Worm (Caenorhabditis elegans): Measurements from ENCODE around the gene EGAP2.2.

The EGAP2.2 gene

ce11 chrII:5264650-5265049, 35.0 kb downstream of the EGAP2.2 start:
- TF ChIP-seq zip-2 (tag; optimal IDR thresholded peaks at IDR 0.05) (no peak), mes-2 (tag; optimal IDR thresholded peaks at IDR 0.05; ENCODE audit: poor library complexity, severe bottlenecking) (no peak), php-3 (GFP tag; IDR thresholded peaks at IDR 0.05) (0 out of 2 replicates have a peak, but pooled peaks have one; percentile 50), Y105C5A.15 (GFP tag; IDR thresholded peaks at IDR 0.05) (no peak), dmd-8 (GFP tag; IDR thresholded peaks at IDR 0.05) (no peak), ctbp-1 (GFP tag; IDR thresholded peaks at IDR 0.05) (no peak), daf-16 (GFP tag; optimal IDR thresholded peaks at IDR 0.05) (no peak), daf-16 (tag; optimal IDR thresholded peaks at IDR 0.05) (peak; percentile 60), nhr-28 (tag; optimal IDR thresholded peaks at IDR 0.05) (peak; percentile 1), nhr-77 (tag; optimal IDR thresholded peaks at IDR 0.05) (no peak), pqm-1 (tag; optimal IDR thresholded peaks at IDR 0.05) (peak; percentile 46), hlh-11 (tag; optimal IDR thresholded peaks at IDR 0.05) (no peak), tra-1 (GFP tag; IDR thresholded peaks at IDR 0.05) (no peak)

ce11 chrII:5268977-5269376, 39.3 kb downstream of the EGAP2.2 start:
- TF ChIP-seq tag-97 (GFP tag; IDR thresholded peaks at IDR 0.05) (no peak), egl-27 (tag; optimal IDR thresholded peaks at IDR 0.05) (no peak), aha-1 (tag) (peak; percentile 44), unc-62 (GFP tag; optimal IDR thresholded peaks at IDR 0.05 in 1 of 2) (peak in 1 of 2 experiments; percentile 95), unc-62 (tag; optimal IDR thresholded peaks at IDR 0.05) (no peak), zip-11 (GFP tag; IDR thresholded peaks at IDR 0.05) (no peak), nhr-42 (GFP tag; IDR thresholded peaks at IDR 0.05) (no peak), mep-1 (tag; optimal IDR thresholded peaks at IDR 0.05) (no peak), mdl-1 (tag; optimal IDR thresholded peaks at IDR 0.05) (no peak), ceh-44 (GFP tag; IDR thresholded peaks at IDR 0.05) (no peak), fos-1 (tag; optimal IDR thresholded peaks at IDR 0.05) (no peak)

DNA sequence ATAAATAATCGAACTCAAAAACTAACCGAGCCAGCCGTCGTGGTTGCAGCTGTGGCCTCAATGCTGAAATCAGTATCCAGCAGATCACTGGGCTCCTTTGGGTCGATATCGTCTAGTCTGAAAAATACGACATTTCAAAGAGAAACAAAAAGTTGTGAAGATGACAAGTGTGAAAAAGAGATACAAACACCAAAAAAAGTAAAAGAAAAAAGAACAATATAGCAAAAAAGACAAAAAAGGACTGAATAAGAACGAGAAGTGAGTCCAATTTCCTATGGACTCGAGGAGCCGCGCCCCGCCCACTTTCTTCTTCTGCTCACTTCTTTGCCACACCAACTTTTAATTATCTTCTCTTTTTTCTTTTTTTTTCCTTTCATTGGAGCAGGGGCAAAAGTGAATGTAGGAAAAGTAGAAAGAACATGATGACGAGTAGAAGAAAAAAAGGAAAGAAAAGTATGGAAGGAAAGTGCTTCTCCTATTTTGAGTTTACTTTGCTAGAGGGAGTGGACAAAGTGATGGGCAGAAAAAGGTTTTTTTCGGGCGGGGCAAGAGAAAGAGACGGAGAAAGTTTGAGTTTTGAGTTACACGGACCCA, 42.1 kb downstream of the EGAP2.2 start, which contains the start of gene drn-1:
TSS of gene drn-1 (minus strand) at position 117 of the 594 bp plus-strand sequence.
- TF ChIP-seq lsy-2 (tag; optimal IDR thresholded peaks at IDR 0.05) (peak in 1 of 2 experiments; percentile 24), aha-1 (tag) (peak; percentile 97), fkh-10 (GFP tag; optimal IDR thresholded peaks at IDR 0.05) (peak; percentile 88), snpc-4 (tag; optimal IDR thresholded peaks at IDR 0.05) (no peak), mdl-1 (tag; optimal IDR thresholded peaks at IDR 0.05) (peak in 1 of 2 experiments; percentile 2), hmg-1.1 (GFP tag; IDR thresholded peaks at IDR 0.05) (no peak), hlh-30 (tag; optimal IDR thresholded peaks at IDR 0.05; ENCODE audit: insufficient read depth) (peak; percentile 35), unc-62 (GFP tag; optimal IDR thresholded peaks at IDR 0.05 in 1 of 2) (peak in 1 of 2 experiments; percentile 85), unc-62 (tag; optimal IDR thresholded peaks at IDR 0.05) (no peak), ces-1 (GFP tag; optimal IDR thresholded peaks at IDR 0.05) (no peak)

DNA sequence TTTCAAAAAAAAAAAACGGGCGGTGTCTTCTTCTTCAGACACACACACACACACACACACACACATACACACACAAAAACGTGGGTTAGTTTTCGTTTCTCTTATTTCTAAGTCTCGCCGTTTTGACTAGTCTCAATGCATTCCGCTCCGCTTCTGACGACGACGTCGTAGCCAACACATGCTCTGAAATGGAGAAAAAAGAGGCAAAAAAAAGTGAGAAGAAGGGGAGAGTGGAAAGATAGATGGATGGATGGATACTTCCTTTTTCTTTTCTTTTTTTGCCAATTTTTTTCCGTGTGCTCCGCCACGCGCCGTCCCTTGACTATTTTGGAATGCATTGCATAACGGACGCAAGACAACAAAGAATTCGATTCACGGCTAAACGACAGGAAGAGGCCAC, 47.0 kb downstream of the EGAP2.2 start:
- TF ChIP-seq fkh-10 (GFP tag; optimal IDR thresholded peaks at IDR 0.05) (peak; percentile 89), ceh-20 (GFP tag; IDR thresholded peaks at IDR 0.05) (0 out of 2 replicates have a peak, but pooled peaks have one; percentile 39), cey-2 (tag; optimal IDR thresholded peaks at IDR 0.05; ENCODE audit: borderline replicate concordance, insufficient read depth) (no peak), rbr-2 (tag; optimal IDR thresholded peaks at IDR 0.05) (peak; percentile 51), set-16 (GFP tag; IDR thresholded peaks at IDR 0.05) (no peak), dpl-1 (GFP tag; optimal IDR thresholded peaks at IDR 0.05) (no peak), mdl-1 (tag; optimal IDR thresholded peaks at IDR 0.05) (peak in 1 of 2 experiments; percentile 67), mep-1 (tag; optimal IDR thresholded peaks at IDR 0.05) (peak; percentile 34), mxl-3 (GFP tag; optimal IDR thresholded peaks at IDR 0.05) (no peak), hif-1 (tag; optimal IDR thresholded peaks at IDR 0.05) (peak in 1 of 2 experiments; percentile 39), hmg-1.1 (GFP tag; IDR thresholded peaks at IDR 0.05) (peak; percentile 49; the same call in 1 of the 2 replicates), aha-1 (tag) (no peak), hlh-30 (tag; optimal IDR thresholded peaks at IDR 0.05; ENCODE audit: insufficient read depth) (peak; percentile 21), lsy-2 (tag; optimal IDR thresholded peaks at IDR 0.05) (peak in 1 of 2 experiments; percentile 54), zag-1 (tag; optimal IDR thresholded peaks at IDR 0.05) (no peak), ctbp-1 (GFP tag; IDR thresholded peaks at IDR 0.05) (peak; percentile 38; the same call in 1 of the 2 replicates), unc-62 (GFP tag; optimal IDR thresholded peaks at IDR 0.05 in 1 of 2) (peak in 1 of 2 experiments; percentile 98), unc-62 (tag; optimal IDR thresholded peaks at IDR 0.05) (peak; percentile 14)

Measured in whole organism, L4 larva.